Fruit fly (Drosophila melanogaster) whole organism, pupa: ENCODE results near the gene CG18301.

ENCODE experiments used
- CG12605 ChIP-seq: fragments of 200-800 bp; sonication (Bioruptor generic); IDR thresholded peaks from 2 replicates; pipeline ENCODE4 v1.3.6; 2022; ENCODE audit warnings: missing biosample characterization, missing genetic modification characterization
- CG13204 ChIP-seq: fragments of 200-800 bp; sonication (Bioruptor generic); optimal IDR thresholded peaks from 2 replicates; lab custom pipeline; 2018; ENCODE audit warnings: missing biosample characterization, mild to moderate bottlenecking, missing genetic modification characterization, moderate library complexity
- CG32121 ChIP-seq: fragments of 200-800 bp; sonication (Bioruptor generic); IDR thresholded peaks from 2 replicates; pipeline ENCODE4 v1.3.6; 2022; ENCODE audit warnings: missing biosample characterization, missing genetic modification characterization
- CG8301 ChIP-seq: fragments of 200-800 bp; sonication (Bioruptor generic); optimal IDR thresholded peaks from 2 replicates; lab custom pipeline; 2018; ENCODE audit warnings: missing biosample characterization, mild to moderate bottlenecking, missing genetic modification characterization
- D1 ChIP-seq: fragments of 200-800 bp; sonication (Bioruptor generic); optimal IDR thresholded peaks from 2 replicates; lab custom pipeline; 2018; ENCODE audit warnings: missing biosample characterization, mild to moderate bottlenecking, missing genetic modification characterization, moderate library complexity
- EcR ChIP-seq: fragments of 200-800 bp; sonication (Bioruptor generic); optimal IDR thresholded peaks from 3 replicates; lab custom pipeline; 2019; ENCODE audit warnings: missing biosample characterization, missing genetic modification characterization, mild to moderate bottlenecking, moderate library complexity, missing genetic modification reagents
- Ets98B ChIP-seq: fragments of 200-800 bp; sonication (Bioruptor generic); IDR thresholded peaks from 2 replicates; pipeline ENCODE4 v1.3.6; 2022; ENCODE audit warnings: missing biosample characterization, missing genetic modification characterization
- Pif1A ChIP-seq: fragments of 200-800 bp; sonication (Bioruptor generic); optimal IDR thresholded peaks from 3 replicates; lab custom pipeline; 2016; ENCODE audit warnings: missing biosample characterization, missing genetic modification characterization
- Snoo ChIP-seq: fragments of 200-800 bp; sonication (Bioruptor generic); optimal IDR thresholded peaks from 3 replicates; lab custom pipeline; 2017; ENCODE audit warnings: missing biosample characterization, mild to moderate bottlenecking, missing genetic modification characterization, inconsistent platforms
- fd96Ca ChIP-seq: fragments of 200-800 bp; sonication (Bioruptor generic); IDR thresholded peaks from 3 replicates; pipeline ENCODE4 v1.3.6; 2022; ENCODE audit warnings: missing biosample characterization, missing genetic modification characterization

- TF ChIP-seq CG32121 (GFP tag; lab: Robert Waterston, UW) (no peak), CG13204 (GFP tag; lab: Kevin White, UChicago) (no peak), EcR (GFP tag; lab: Kevin White, UChicago) (no peak), Snoo (tag; lab: Kevin White, UChicago) (no peak), CG12605 (GFP tag; lab: Robert Waterston, UW) (no peak), CG8301 (tag; lab: Kevin White, UChicago) (no peak), fd96Ca (GFP tag; lab: Robert Waterston, UW) (no peak), D1 (tag; lab: Kevin White, UChicago) (no peak), Ets98B (GFP tag; lab: Robert Waterston, UW) (no peak), Pif1A (no peak)
Observed at dm6 chr2L:10483073-10483472, 48.5 kb upstream of the CG18301 start, which contains the start of gene Grip75.
